Fruit fly (Drosophila melanogaster): ENCODE results near the gene Ugt302E1.

The Ugt302E1 gene

DNA sequence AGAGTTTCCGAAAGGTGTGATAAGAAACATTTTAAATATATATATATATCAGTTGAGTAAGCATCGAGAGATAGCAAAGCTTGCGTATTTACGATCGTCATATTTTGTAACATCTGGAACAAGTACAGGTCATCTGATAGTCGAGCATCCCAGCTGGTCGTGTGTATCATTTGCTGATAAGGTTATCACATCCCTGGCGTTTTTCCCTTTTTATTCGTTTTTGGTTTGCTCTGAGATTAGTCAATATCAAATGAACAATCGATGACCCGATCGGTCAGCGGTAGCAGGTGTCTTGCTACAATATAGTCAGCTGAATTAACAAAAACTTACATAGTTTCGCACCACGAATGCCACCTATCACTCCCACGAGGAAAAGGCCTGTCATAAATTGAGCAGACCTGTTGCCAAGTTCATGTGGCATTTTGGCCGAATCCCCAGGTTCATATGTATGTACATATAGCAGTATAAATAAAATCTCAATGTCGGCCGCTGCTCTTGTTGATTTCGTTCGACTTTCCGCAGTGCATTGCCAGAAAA, 46.5 kb downstream of the Ugt302E1 start (continued):
- TF ChIP-seq Nf-YA (GFP tag; IDR thresholded peaks at IDR 0.05) (no peak), E2f2 (GFP tag; IDR thresholded peaks at IDR 0.05) (peak; percentile 19; the same call in 1 of the 2 replicates), chm (GFP tag; IDR thresholded peaks at IDR 0.05) (no peak), Scr (GFP tag; IDR thresholded peaks at IDR 0.05; ENCODE audit: partially characterized antibody) (no peak), CG15514 (GFP tag; optimal IDR thresholded peaks at IDR 0.05) (peak; percentile 54), CG8281 (tag; optimal IDR thresholded peaks at IDR 0.05) (peak; percentile 2), CG16813 (GFP tag; IDR thresholded peaks at IDR 0.05; ENCODE audit: partially characterized antibody) (no peak), yki (optimal IDR thresholded peaks at IDR 0.05) (no peak), Nf-YC (tag; optimal IDR thresholded peaks at IDR 0.05) (no peak), bigmax (GFP tag; optimal IDR thresholded peaks at IDR 0.05) (no peak), zf30C (GFP tag; optimal IDR thresholded peaks at IDR 0.05) (no peak), CG15479 (GFP tag; optimal IDR thresholded peaks at IDR 0.05) (no peak), CG17568 (GFP tag; optimal IDR thresholded peaks at IDR 0.05) (peak; percentile 55), Bteb2 (GFP tag; optimal IDR thresholded peaks at IDR 0.05) (no peak), CG1603 (tag; optimal IDR thresholded peaks at IDR 0.05) (peak; percentile 32), sim (GFP tag; IDR thresholded peaks at IDR 0.05) (no peak), pum (GFP tag; optimal IDR thresholded peaks at IDR 0.05) (no peak), CG34376 (GFP tag; optimal IDR thresholded peaks at IDR 0.05) (peak; percentile 49), CG10979 (tag; optimal IDR thresholded peaks at IDR 0.05) (peak; percentile 18), CG13424 (tag; optimal IDR thresholded peaks at IDR 0.05) (peak; percentile 53), Ets97D (GFP tag; optimal IDR thresholded peaks at IDR 0.05) (no peak), ara (GFP tag; IDR thresholded peaks at IDR 0.05) (no peak), Atf3 (GFP tag; optimal IDR thresholded peaks at IDR 0.05) (no peak), CG3281 (GFP tag; optimal IDR thresholded peaks at IDR 0.05) (peak; percentile 63), CG32767 (GFP tag; IDR thresholded peaks at IDR 0.05) (peak; percentile 46; the same call in 1 of the 2 replicates), Deaf1 (tag; optimal IDR thresholded peaks at IDR 0.05) (peak; percentile 26), hkb (optimal IDR thresholded peaks at IDR 0.05) (no peak), hkb (GFP tag; IDR thresholded peaks at IDR 0.05) (peak; percentile 60; the same call in 1 of the 2 replicates), CG6813 (GFP tag; optimal IDR thresholded peaks at IDR 0.05) (peak; percentile 35), rib (GFP tag; IDR thresholded peaks at IDR 0.05) (no peak), Opbp (GFP tag; IDR thresholded peaks at IDR 0.05; ENCODE audit: partially characterized antibody) (no peak), CG3163 (GFP tag; optimal IDR thresholded peaks at IDR 0.05) (no peak), CG7928 (GFP tag; optimal IDR thresholded peaks at IDR 0.05) (no peak), CG7963 (GFP tag; IDR thresholded peaks at IDR 0.05; ENCODE audit: partially characterized antibody) (no peak), CG31441 (GFP tag; IDR thresholded peaks at IDR 0.05) (no peak; the same call in 1 of the 2 replicates), gem (tag; optimal IDR thresholded peaks at IDR 0.05) (peak; percentile 82), CG3407 (GFP tag; optimal IDR thresholded peaks at IDR 0.05) (peak; percentile 25), nerfin-2 (GFP tag; IDR thresholded peaks at IDR 0.05; ENCODE audit: partially characterized antibody) (no peak), YL-1 (GFP tag; optimal IDR thresholded peaks at IDR 0.05) (no peak), dpn (GFP tag; optimal IDR thresholded peaks at IDR 0.05) (peak in 1 of 2 experiments; percentile 65), fru (optimal IDR thresholded peaks at IDR 0.05) (no peak), crp (GFP tag; optimal IDR thresholded peaks at IDR 0.05) (no peak), ham (GFP tag; IDR thresholded peaks at IDR 0.05) (no peak), ind (GFP tag; optimal IDR thresholded peaks at IDR 0.05) (peak; percentile 61), CG4854 (GFP tag; optimal IDR thresholded peaks at IDR 0.05) (no peak), Fer2 (tag; optimal IDR thresholded peaks at IDR 0.05) (no peak), hbn (GFP tag; IDR thresholded peaks at IDR 0.05; ENCODE audit: partially characterized antibody) (no peak), CG17802 (tag; optimal IDR thresholded peaks at IDR 0.05) (no peak), kni (GFP tag; optimal IDR thresholded peaks at IDR 0.05) (no peak), CG43689 (GFP tag; IDR thresholded peaks at IDR 0.05) (0 out of 2 replicates have a peak, but pooled peaks have one; percentile 33)
